Worm (Caenorhabditis elegans): ENCODE measurements around the gene Y81B9A.1.

ce11 chrX:9231556-9231955 lies 39.3 kb downstream of the Y81B9A.1 start:
- no peak for TF ChIP-seq cog-1 (tag; optimal IDR thresholded peaks at IDR 0.05)
- no peak for TF ChIP-seq flt-1 (GFP tag; IDR thresholded peaks at IDR 0.05)
- TF ChIP-seq ztf-29 (GFP tag; IDR thresholded peaks at IDR 0.05) = no peak
